Worm (Caenorhabditis elegans): Measurements from ENCODE around the gene F45D3.2.

DNA sequence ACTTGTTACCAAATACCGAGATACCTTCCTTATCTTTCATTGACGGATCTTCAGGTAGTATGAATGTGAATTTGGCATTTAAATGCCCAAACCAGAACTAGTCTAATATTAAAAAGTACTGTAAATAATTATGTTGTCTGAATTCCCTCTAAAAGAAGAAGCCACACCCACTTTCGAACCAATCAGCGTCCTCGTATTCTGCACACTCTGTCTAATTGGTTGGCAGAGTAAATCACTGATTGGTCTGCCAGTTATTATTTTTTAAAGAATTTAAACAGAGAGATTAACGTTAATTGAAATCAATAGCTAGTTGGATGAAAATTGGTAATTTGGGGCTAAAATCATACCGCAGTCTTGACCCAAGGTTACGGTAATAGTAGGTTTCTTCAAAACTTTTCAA is 35.1 kb upstream of the F45D3.2 start:
- TF ChIP-seq tab-1 (GFP tag; IDR thresholded peaks at IDR 0.05) (no peak), ztf-23 (GFP tag; IDR thresholded peaks at IDR 0.05) (no peak), cog-1 (tag; optimal IDR thresholded peaks at IDR 0.05) (no peak)

Data from whole organism, midembryonic.